Worm (Caenorhabditis elegans) whole organism, L3 larva: Measurements from ENCODE around the gene sri-4.

ENCODE experiments used
- ceh-16 ChIP-seq: sonication (generic microtip); optimal IDR thresholded peaks from 2 replicates; lab custom pipeline; 2017; ENCODE audit warnings: missing biosample characterization, missing genetic modification characterization
- ceh-28 ChIP-seq: fragments of 150-350 bp; optimal IDR thresholded peaks from 2 replicates; lab custom pipeline; 2014; ENCODE audit warnings: missing biosample characterization, missing genetic modification reagents, missing genetic modification characterization
- ceh-9 ChIP-seq: sonication (generic microtip); optimal IDR thresholded peaks from 2 replicates; lab custom pipeline; 2018; ENCODE audit warnings: missing biosample characterization, missing genetic modification characterization
- jun-1 ChIP-seq: fragments of 150-350 bp; optimal IDR thresholded peaks from 2 replicates; lab custom pipeline; 2014; ENCODE audit warnings: missing biosample characterization, missing genetic modification reagents, missing genetic modification characterization
- nhr-12 ChIP-seq: fragments of 150-350 bp; optimal IDR thresholded peaks from 2 replicates; lab custom pipeline; 2014; ENCODE audit warnings: missing biosample characterization, missing genetic modification characterization
- nhr-23 ChIP-seq: fragments of 150-350 bp; optimal IDR thresholded peaks from 2 replicates; lab custom pipeline; 2014; ENCODE audit warnings: missing biosample characterization, missing genetic modification reagents, missing genetic modification characterization
- nhr-28 ChIP-seq: fragments of 150-350 bp; optimal IDR thresholded peaks from 2 replicates; lab custom pipeline; 2014; ENCODE audit warnings: missing biosample characterization, missing genetic modification characterization
- pha-4 ChIP-seq: fragments of 150-350 bp; optimal IDR thresholded peaks from 2 replicates; lab custom pipeline; 2014; ENCODE audit warnings: missing biosample characterization, missing genetic modification reagents, missing genetic modification characterization

DNA sequence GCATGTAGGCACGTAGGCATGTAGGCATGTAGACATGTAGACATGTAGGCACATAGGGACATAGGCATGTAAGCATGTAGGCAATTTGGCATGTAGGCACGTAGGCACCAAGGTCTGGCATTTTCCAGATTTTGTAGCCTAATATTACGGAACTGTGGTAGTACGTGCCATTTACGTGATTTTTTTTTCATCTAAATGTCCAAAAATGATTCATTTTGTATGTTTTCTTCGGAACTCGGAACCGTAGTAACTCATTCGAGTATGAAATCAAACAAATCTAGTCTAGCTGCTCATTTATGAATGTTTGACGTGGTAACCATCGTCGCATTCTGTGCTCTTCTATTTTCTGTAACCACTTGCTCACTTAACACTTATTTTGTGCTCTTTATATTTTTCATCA, 30.2 kb downstream of the sri-4 start, which contains the start of gene srbc-59:
- TF ChIP-seq nhr-12 (tag; lab: Kevin White, UChicago) (no peak), nhr-28 (tag; lab: Kevin White, UChicago) (no peak), ceh-9 (no peak), jun-1 (tag; lab: Kevin White, UChicago) (no peak), pha-4 (tag; lab: Kevin White, UChicago) (no peak), ceh-28 (tag; lab: Kevin White, UChicago) (no peak), nhr-23 (no peak), ceh-16 (no peak)
